Fruit fly (Drosophila melanogaster): ENCODE data around the gene nebu.

Gene nebu

dm6 chr3L:12813907-12814306, 29.0 kb downstream of the nebu start, which contains the start of the genes Sf3a2 and CG42588 (continued):
- TF ChIP-seq mirr (GFP tag; optimal IDR thresholded peaks at IDR 0.05), result no peak
- no peak for TF ChIP-seq gro (GFP tag; optimal IDR thresholded peaks at IDR 0.05)
- TF ChIP-seq Asciz (GFP tag; optimal IDR thresholded peaks at IDR 0.05), result no peak
- TF ChIP-seq CG12155 (GFP tag; optimal IDR thresholded peaks at IDR 0.05), result peak; percentile 68
- TF ChIP-seq gce (GFP tag; IDR thresholded peaks at IDR 0.05), result no peak
- TF ChIP-seq MBD-R2 (GFP tag; IDR thresholded peaks at IDR 0.05), result peak; percentile 90
- peak; percentile 25 for TF ChIP-seq CG13123 (GFP tag; optimal IDR thresholded peaks at IDR 0.05)
- peak; percentile 62; the same call in 1 of the 3 replicates for TF ChIP-seq CG14860 (GFP tag; IDR thresholded peaks at IDR 0.05; ENCODE audit: partially characterized antibody)
- TF ChIP-seq CG13775 (GFP tag; optimal IDR thresholded peaks at IDR 0.05), result peak; percentile 74
- peak; percentile 84 for TF ChIP-seq CG2712 (tag; optimal IDR thresholded peaks at IDR 0.05)
- TF ChIP-seq CG17385 (GFP tag; optimal IDR thresholded peaks at IDR 0.05), result no peak
- TF ChIP-seq Hsf (GFP tag; optimal IDR thresholded peaks at IDR 0.05), result peak; percentile 73
- TF ChIP-seq CG13287 (GFP tag; IDR thresholded peaks at IDR 0.05; ENCODE audit: partially characterized antibody), result peak; percentile 89
- TF ChIP-seq salm (tag; optimal IDR thresholded peaks at IDR 0.05), result no peak
- no peak for TF ChIP-seq otp (GFP tag; IDR thresholded peaks at IDR 0.05)
- no peak for TF ChIP-seq Usf (GFP tag; optimal IDR thresholded peaks at IDR 0.05)
- TF ChIP-seq CG2889 (GFP tag; IDR thresholded peaks at IDR 0.05), result 0 out of 3 replicates have a peak, but pooled peaks have one; percentile 29
- peak; percentile 10 for TF ChIP-seq CG9609 (GFP tag; optimal IDR thresholded peaks at IDR 0.05)
- TF ChIP-seq CG8388 (GFP tag; optimal IDR thresholded peaks at IDR 0.05), result peak; percentile 35
- no peak for TF ChIP-seq D (optimal IDR thresholded peaks at IDR 0.05)
- no peak for TF ChIP-seq D (GFP tag; optimal IDR thresholded peaks at IDR 0.05)
- no peak for TF ChIP-seq luna (GFP tag; optimal IDR thresholded peaks at IDR 0.05)
- peak; percentile 60 for TF ChIP-seq CG18262 (tag; optimal IDR thresholded peaks at IDR 0.05)
- TF ChIP-seq her (GFP tag; optimal IDR thresholded peaks at IDR 0.05), result no peak
- no peak for TF ChIP-seq kni (GFP tag; optimal IDR thresholded peaks at IDR 0.05)
- no peak for TF ChIP-seq CG7745 (tag; optimal IDR thresholded peaks at IDR 0.05)
- TF ChIP-seq maf-S (GFP tag; optimal IDR thresholded peaks at IDR 0.05), result no peak
- TF ChIP-seq ase (GFP tag; IDR thresholded peaks at IDR 0.05), result peak; percentile 43; the same call in 1 of the 3 replicates
- TF ChIP-seq CG10274 (GFP tag; optimal IDR thresholded peaks at IDR 0.05), result no peak
- TF ChIP-seq CG1233 (GFP tag; optimal IDR thresholded peaks at IDR 0.05), result no peak
- TF ChIP-seq fru (optimal IDR thresholded peaks at IDR 0.05), result no peak
- no peak for TF ChIP-seq Antp (GFP tag; optimal IDR thresholded peaks at IDR 0.05)
- TF ChIP-seq Jarid2 (GFP tag; optimal IDR thresholded peaks at IDR 0.05), result no peak
- TF ChIP-seq pum (GFP tag; optimal IDR thresholded peaks at IDR 0.05), result peak; percentile 2
- TF ChIP-seq exex (tag; optimal IDR thresholded peaks at IDR 0.05), result no peak
- peak; percentile 32 for TF ChIP-seq CG3995 (GFP tag; optimal IDR thresholded peaks at IDR 0.05)
- TF ChIP-seq ttk (GFP tag; IDR thresholded peaks at IDR 0.05), result peak; percentile 45
- no peak for TF ChIP-seq so (GFP tag; IDR thresholded peaks at IDR 0.05)
- peak; percentile 83 for TF ChIP-seq CG2116 (GFP tag; optimal IDR thresholded peaks at IDR 0.05)
- no peak for TF ChIP-seq dan (GFP tag; IDR thresholded peaks at IDR 0.05)
- peak; percentile 61 for TF ChIP-seq stwl (tag; optimal IDR thresholded peaks at IDR 0.05)
- TF ChIP-seq CG16779 (GFP tag; IDR thresholded peaks at IDR 0.05), result no peak
- no peak for TF ChIP-seq Poxn (GFP tag; IDR thresholded peaks at IDR 0.05)
- no peak for TF ChIP-seq NC2β (GFP tag; optimal IDR thresholded peaks at IDR 0.05)
- no peak for TF ChIP-seq odd (GFP tag; optimal IDR thresholded peaks at IDR 0.05)
- TF ChIP-seq prd (optimal IDR thresholded peaks at IDR 0.05), result no peak
- peak; percentile 83; the same call in 2 of the 3 replicates for TF ChIP-seq prd (GFP tag; IDR thresholded peaks at IDR 0.05)
- no peak for TF ChIP-seq cwo (GFP tag; optimal IDR thresholded peaks at IDR 0.05)
- peak; percentile 59 for TF ChIP-seq B-H2 (GFP tag; optimal IDR thresholded peaks at IDR 0.05)
- TF ChIP-seq C15 (GFP tag; IDR thresholded peaks at IDR 0.05), result no peak
- peak; percentile 30 for TF ChIP-seq Dek (tag; optimal IDR thresholded peaks at IDR 0.05)
- TF ChIP-seq ewg (GFP tag; optimal IDR thresholded peaks at IDR 0.05), result no peak
- TF ChIP-seq Med (GFP tag), result peak; percentile 86
